Fruit fly (Drosophila melanogaster) whole organism, embryonic: Measurements from ENCODE around the gene CG15916.

ENCODE experiments used
- Asciz ChIP-seq: fragments of 200-800 bp; sonication (Bioruptor generic); optimal IDR thresholded peaks from 2 replicates; lab custom pipeline; 2017; ENCODE audit warnings: missing biosample characterization, mild to moderate bottlenecking, missing genetic modification characterization, missing genetic modification reagents
- Atf6 ChIP-seq: fragments of 200-800 bp; sonication (Bioruptor generic); IDR thresholded peaks from 2 replicates; pipeline ENCODE4 v1.3.6; 2022; ENCODE audit warnings: missing biosample characterization, missing genetic modification characterization
- BEAF-32 ChIP-seq: fragments of 200-800 bp; sonication (Bioruptor generic); optimal IDR thresholded peaks from 3 replicates; lab custom pipeline; 2017; ENCODE audit warnings: missing biosample characterization, missing genetic modification characterization, mild to moderate bottlenecking, moderate library complexity, missing genetic modification reagents
- Bgb ChIP-seq: fragments of 200-800 bp; sonication (Bioruptor generic); IDR thresholded peaks from 2 replicates; pipeline ENCODE4 v1.3.6; 2022; ENCODE audit warnings: missing biosample characterization, missing genetic modification characterization; ENCODE audit not compliant: partially characterized antibody
- CG11398 ChIP-seq: fragments of 200-800 bp; sonication (Bioruptor generic); optimal IDR thresholded peaks from 2 replicates; lab custom pipeline; 2016; ENCODE audit warnings: missing biosample characterization, missing genetic modification characterization
- CG13287 ChIP-seq: fragments of 200-800 bp; sonication (Bioruptor generic); IDR thresholded peaks from 2 replicates; pipeline ENCODE4 v1.3.6; 2022; ENCODE audit warnings: missing biosample characterization, missing genetic modification characterization; ENCODE audit not compliant: partially characterized antibody
- CG13624 ChIP-seq: fragments of 200-800 bp; sonication (Bioruptor generic); optimal IDR thresholded peaks from 2 replicates; lab custom pipeline; 2016; ENCODE audit warnings: missing biosample characterization, missing genetic modification characterization
- CG1529 ChIP-seq: fragments of 200-800 bp; sonication (Bioruptor generic); optimal IDR thresholded peaks from 3 replicates; lab custom pipeline; 2018; ENCODE audit warnings: missing biosample characterization, missing genetic modification characterization
- CG16813 ChIP-seq: fragments of 200-800 bp; sonication (Bioruptor generic); IDR thresholded peaks from 3 replicates; pipeline ENCODE4 v1.3.6; 2022; ENCODE audit warnings: missing biosample characterization, missing genetic modification characterization; ENCODE audit not compliant: partially characterized antibody
- CG17912 ChIP-seq: fragments of 200-800 bp; sonication (Bioruptor generic); optimal IDR thresholded peaks from 2 replicates; lab custom pipeline; 2018; ENCODE audit warnings: missing biosample characterization, mild to moderate bottlenecking, missing genetic modification characterization
- CG18764 ChIP-seq: fragments of 200-800 bp; sonication (Bioruptor generic); optimal IDR thresholded peaks from 3 replicates; lab custom pipeline; 2016; ENCODE audit warnings: missing biosample characterization, missing genetic modification characterization
- CG42726 ChIP-seq: fragments of 200-800 bp; sonication (Bioruptor generic); IDR thresholded peaks from 2 replicates; pipeline ENCODE4 v1.3.6; 2022; ENCODE audit warnings: missing biosample characterization, missing genetic modification characterization; ENCODE audit not compliant: partially characterized antibody
- CG4328 ChIP-seq: fragments of 200-800 bp; sonication (Bioruptor generic); optimal IDR thresholded peaks from 3 replicates; lab custom pipeline; 2017; ENCODE audit warnings: missing biosample characterization, missing genetic modification reagents, missing genetic modification characterization
- CG4820 ChIP-seq: fragments of 200-800 bp; sonication (Bioruptor generic); optimal IDR thresholded peaks from 3 replicates; lab custom pipeline; 2016; ENCODE audit warnings: missing biosample characterization, missing genetic modification characterization
- CG6791 ChIP-seq: fragments of 200-800 bp; sonication (Bioruptor generic); IDR thresholded peaks from 3 replicates; pipeline ENCODE4 v1.3.6; 2022; ENCODE audit warnings: missing biosample characterization, missing genetic modification characterization; ENCODE audit not compliant: partially characterized antibody
- CG7963 ChIP-seq: fragments of 200-800 bp; sonication (Bioruptor generic); IDR thresholded peaks from 3 replicates; pipeline ENCODE4 v1.3.6; 2022; ENCODE audit warnings: missing biosample characterization, missing genetic modification characterization; ENCODE audit not compliant: partially characterized antibody
- CG8089 ChIP-seq: fragments of 200-800 bp; sonication (Bioruptor generic); optimal IDR thresholded peaks from 3 replicates; lab custom pipeline; 2016; ENCODE audit warnings: missing biosample characterization, missing genetic modification characterization
- CoRest ChIP-seq: fragments of 200-800 bp; sonication (Bioruptor generic); optimal IDR thresholded peaks from 3 replicates; lab custom pipeline; 2018; ENCODE audit warnings: missing biosample characterization, mild to moderate bottlenecking, missing genetic modification characterization, moderate library complexity
- Dll ChIP-seq: fragments of 200-800 bp; sonication (Bioruptor generic); IDR thresholded peaks from 4 replicates; pipeline ENCODE4 v1.3.6; 2022; ENCODE audit warnings: missing biosample characterization, missing genetic modification characterization; ENCODE audit not compliant: partially characterized antibody
- Doc3 ChIP-seq: fragments of 200-800 bp; sonication (Bioruptor generic); IDR thresholded peaks from 3 replicates; pipeline ENCODE4 v1.3.6; 2022; ENCODE audit warnings: missing biosample characterization, missing genetic modification characterization; ENCODE audit not compliant: partially characterized antibody
- Dref ChIP-seq: fragments of 200-800 bp; sonication (Bioruptor generic); IDR thresholded peaks from 2 replicates; pipeline ENCODE4 v1.3.6; 2022; ENCODE audit warnings: missing biosample characterization, missing genetic modification characterization
- Drgx ChIP-seq: fragments of 200-800 bp; sonication (Bioruptor generic); IDR thresholded peaks from 2 replicates; pipeline ENCODE4 v1.3.6; 2022; ENCODE audit warnings: missing biosample characterization, missing genetic modification characterization
- HLH54F ChIP-seq: fragments of 200-800 bp; sonication (Bioruptor generic); optimal IDR thresholded peaks from 3 replicates; lab custom pipeline; 2016; ENCODE audit warnings: missing biosample characterization, missing genetic modification characterization
- Hand ChIP-seq: fragments of 200-800 bp; sonication (Bioruptor generic); optimal IDR thresholded peaks from 2 replicates; lab custom pipeline; 2017; ENCODE audit warnings: mild to moderate bottlenecking, missing biosample characterization, missing genetic modification reagents, missing genetic modification characterization
- Kr ChIP-seq: fragments of 200-800 bp; sonication (Bioruptor generic); optimal IDR thresholded peaks from 2 replicates; lab custom pipeline; 2017; ENCODE audit warnings: missing biosample characterization, mild to moderate bottlenecking, missing genetic modification characterization
- Opbp ChIP-seq: fragments of 200-800 bp; sonication (Bioruptor generic); IDR thresholded peaks from 3 replicates; pipeline ENCODE4 v1.3.6; 2022; ENCODE audit warnings: missing biosample characterization, missing genetic modification characterization; ENCODE audit not compliant: partially characterized antibody
- Ravus ChIP-seq: fragments of 200-800 bp; sonication (Bioruptor generic); IDR thresholded peaks from 2 replicates; pipeline ENCODE4 v1.3.6; 2022; ENCODE audit warnings: missing biosample characterization, missing genetic modification characterization
- Sry-δ ChIP-seq: fragments of 200-800 bp; sonication (Bioruptor generic); optimal IDR thresholded peaks from 2 replicates; lab custom pipeline; 2016; ENCODE audit warnings: missing biosample characterization, missing genetic modification characterization
- ab ChIP-seq: fragments of 200-800 bp; sonication (Bioruptor generic); optimal IDR thresholded peaks from 2 replicates; lab custom pipeline; 2016; ENCODE audit warnings: missing biosample characterization, missing genetic modification characterization
- amos ChIP-seq: fragments of 200-800 bp; sonication (Bioruptor generic); IDR thresholded peaks from 2 replicates; pipeline ENCODE4 v1.3.6; 2022; ENCODE audit warnings: missing biosample characterization, missing genetic modification characterization; ENCODE audit not compliant: partially characterized antibody
- ara ChIP-seq: fragments of 200-800 bp; sonication (Bioruptor generic); IDR thresholded peaks from 2 replicates; pipeline ENCODE4 v1.3.6; 2022; ENCODE audit warnings: missing biosample characterization, missing genetic modification characterization
- ato ChIP-seq: fragments of 200-800 bp; sonication (Bioruptor generic); IDR thresholded peaks from 2 replicates; pipeline ENCODE4 v1.3.6; 2022; ENCODE audit warnings: missing biosample characterization, missing genetic modification characterization; ENCODE audit not compliant: partially characterized antibody
- cas ChIP-seq: fragments of 200-800 bp; sonication (Bioruptor generic); IDR thresholded peaks from 2 replicates; pipeline ENCODE4 v1.3.6; 2022; ENCODE audit warnings: missing biosample characterization, missing genetic modification characterization
- chinmo ChIP-seq: fragments of 200-800 bp; sonication (Bioruptor generic); IDR thresholded peaks from 4 replicates; pipeline ENCODE4 v1.3.6; 2022; ENCODE audit warnings: missing biosample characterization, missing genetic modification characterization; ENCODE audit not compliant: partially characterized antibody
- exex ChIP-seq: fragments of 200-800 bp; sonication (Bioruptor generic); optimal IDR thresholded peaks from 4 replicates; lab custom pipeline; 2018; ENCODE audit warnings: missing biosample characterization, mild to moderate bottlenecking, missing genetic modification characterization, moderate library complexity
- fd64A ChIP-seq: fragments of 200-800 bp; sonication (Bioruptor generic); optimal IDR thresholded peaks from 3 replicates; lab custom pipeline; 2018; ENCODE audit warnings: missing biosample characterization, mild to moderate bottlenecking, missing genetic modification characterization
- gt ChIP-seq: fragments of 200-800 bp; sonication (Bioruptor generic); IDR thresholded peaks from 2 replicates; pipeline ENCODE4 v1.3.6; 2022; ENCODE audit warnings: missing biosample characterization, missing genetic modification characterization
- her ChIP-seq: fragments of 200-800 bp; sonication (Bioruptor generic); optimal IDR thresholded peaks from 2 replicates; lab custom pipeline; 2016; ENCODE audit warnings: missing biosample characterization, missing genetic modification characterization
- kah ChIP-seq: fragments of 200-800 bp; sonication (Bioruptor generic); optimal IDR thresholded peaks from 2 replicates; lab custom pipeline; 2018; ENCODE audit warnings: missing biosample characterization, mild to moderate bottlenecking, missing genetic modification characterization
- kay ChIP-seq: fragments of 200-800 bp; sonication (Bioruptor generic); optimal IDR thresholded peaks from 2 replicates; lab custom pipeline; 2016; ENCODE audit warnings: missing biosample characterization, missing genetic modification characterization
- nerfin-2 ChIP-seq: fragments of 200-800 bp; sonication (Bioruptor generic); IDR thresholded peaks from 2 replicates; pipeline ENCODE4 v1.3.6; 2022; ENCODE audit warnings: missing biosample characterization, missing genetic modification characterization; ENCODE audit not compliant: partially characterized antibody
- pb ChIP-seq: fragments of 200-800 bp; sonication (Bioruptor generic); optimal IDR thresholded peaks from 3 replicates; lab custom pipeline; 2016; ENCODE audit warnings: missing biosample characterization, missing genetic modification characterization
- peb ChIP-seq: fragments of 200-800 bp; sonication (Bioruptor generic); IDR thresholded peaks from 2 replicates; pipeline ENCODE4 v1.3.6; 2022; ENCODE audit warnings: missing biosample characterization, missing genetic modification characterization
- phol ChIP-seq: fragments of 200-800 bp; sonication (Bioruptor generic); optimal IDR thresholded peaks from 3 replicates; lab custom pipeline; 2018; ENCODE audit warnings: missing biosample characterization, mild to moderate bottlenecking, missing genetic modification characterization, moderate library complexity
- ranshi ChIP-seq: fragments of 200-800 bp; sonication (Bioruptor generic); IDR thresholded peaks from 2 replicates; pipeline ENCODE4 v1.3.6; 2022; ENCODE audit warnings: missing biosample characterization, missing genetic modification characterization
- sug ChIP-seq: fragments of 200-800 bp; optimal IDR thresholded peaks from 2 replicates; lab custom pipeline; 2019; ENCODE audit warnings: missing biosample characterization, mild to moderate bottlenecking, missing genetic modification characterization, moderate library complexity
- tll ChIP-seq, 2 experiments: fragments of 200-800 bp in 1 of 2; fragments of >200 bp in 1 of 2; sonication (Bioruptor generic) in 1 of 2; optimal IDR thresholded peaks; 2 replicates each; lab custom pipeline; 2017 to 2019; ENCODE audit warnings: missing biosample characterization in 2 of 2, missing genetic modification characterization in 2 of 2, mild to moderate bottlenecking in 1 of 2, moderate library complexity in 1 of 2
- vfl ChIP-seq: fragments of 200-800 bp; sonication (Bioruptor generic); optimal IDR thresholded peaks from 2 replicates; lab custom pipeline; 2016; ENCODE audit warnings: missing biosample characterization, missing genetic modification characterization
- yki ChIP-seq: fragments of >200 bp; optimal IDR thresholded peaks from 3 replicates; lab custom pipeline; 2018
- zen2 ChIP-seq: fragments of 200-800 bp; sonication (Bioruptor generic); IDR thresholded peaks from 3 replicates; pipeline ENCODE4 v1.3.6; 2022; ENCODE audit warnings: missing biosample characterization, missing genetic modification characterization; ENCODE audit not compliant: partially characterized antibody

Gene CG15916

DNA sequence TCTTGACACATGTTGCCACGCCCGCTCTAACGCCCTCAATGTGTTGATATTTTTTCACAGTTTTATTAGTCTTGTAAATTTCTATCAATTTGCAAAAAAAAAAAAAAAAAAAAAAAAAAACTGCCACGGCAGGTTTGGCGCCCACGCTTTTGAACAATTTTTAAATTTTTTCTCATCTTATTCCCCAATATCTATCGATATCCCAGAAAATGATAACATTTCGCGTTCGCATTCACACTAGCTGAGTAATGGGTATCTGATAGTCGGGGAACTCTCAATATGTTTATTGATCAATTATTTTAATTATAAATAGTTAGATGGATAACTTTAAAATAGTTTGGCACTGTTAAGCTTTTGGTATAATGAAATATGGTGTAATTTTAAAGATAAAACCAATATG is 49.0 kb upstream of the CG15916 start (continued):
- TF ChIP-seq Ravus (GFP tag; lab: Robert Waterston, UW) (no peak), zen2 (GFP tag; lab: Robert Waterston, UW) (peak; percentile 90; the same call in 2 of the 3 replicates), yki (lab: Kevin White, UChicago) (no peak), cas (GFP tag; lab: Robert Waterston, UW) (no peak), gt (GFP tag; lab: Robert Waterston, UW) (no peak), CG11398 (GFP tag; lab: Kevin White, UChicago) (no peak), peb (GFP tag; lab: Robert Waterston, UW) (no peak), Dref (GFP tag; lab: Robert Waterston, UW) (peak; percentile 37; the same call in 1 of the 2 replicates), CG6791 (GFP tag; lab: Robert Waterston, UW) (peak; percentile 99), CG42726 (GFP tag; lab: Robert Waterston, UW) (peak; percentile 24; the same call in 1 of the 2 replicates), Atf6 (GFP tag; lab: Robert Waterston, UW) (no peak), HLH54F (no peak), Bgb (GFP tag; lab: Robert Waterston, UW) (peak; percentile 97), CG8089 (GFP tag; lab: Kevin White, UChicago) (no peak), Hand (GFP tag; lab: Kevin White, UChicago) (no peak), CG18764 (GFP tag; lab: Kevin White, UChicago) (no peak), Kr (GFP tag; lab: Kevin White, UChicago) (no peak), fd64A (GFP tag; lab: Kevin White, UChicago) (no peak), amos (GFP tag; lab: Robert Waterston, UW) (peak; percentile 70), ara (GFP tag; lab: Robert Waterston, UW) (no peak), Asciz (GFP tag; lab: Kevin White, UChicago) (no peak), chinmo (GFP tag; lab: Robert Waterston, UW) (peak; percentile 81; the same call in 3 of the 4 replicates), kah (no peak), kay (GFP tag; lab: Kevin White, UChicago) (no peak), nerfin-2 (GFP tag; lab: Robert Waterston, UW) (peak; percentile 96), ranshi (no peak), CG17912 (GFP tag; lab: Kevin White, UChicago) (no peak), Dll (peak; percentile 65; the same call in 3 of the 4 replicates), Sry-δ (GFP tag; lab: Kevin White, UChicago) (peak; percentile 26), ab (no peak), ato (GFP tag; lab: Robert Waterston, UW) (peak; percentile 95), her (GFP tag; lab: Kevin White, UChicago) (no peak), CG4820 (GFP tag; lab: Kevin White, UChicago) (no peak), Opbp (peak; percentile 96; the same call in 2 of the 3 replicates), CoRest (tag; lab: Kevin White, UChicago) (no peak), Doc3 (GFP tag; lab: Robert Waterston, UW) (peak; percentile 70; the same call in 2 of the 3 replicates), phol (tag; lab: Kevin White, UChicago) (no peak), CG13624 (GFP tag; lab: Kevin White, UChicago) (no peak), tll (GFP tag; optimal IDR thresholded peaks at IDR 0.05; lab: Kevin White, UChicago) (no peak), BEAF-32 (peak; percentile 45), CG7963 (GFP tag; lab: Robert Waterston, UW) (peak; percentile 99), CG13287 (peak; percentile 81), CG4328 (GFP tag; lab: Kevin White, UChicago) (no peak), Drgx (GFP tag; lab: Robert Waterston, UW) (no peak), CG16813 (GFP tag; lab: Robert Waterston, UW) (peak; percentile 95), vfl (GFP tag; lab: Kevin White, UChicago) (no peak), CG1529 (no peak), sug (tag; lab: Kevin White, UChicago) (no peak), exex (no peak), pb (GFP tag; lab: Kevin White, UChicago) (no peak)
